Worm (Caenorhabditis elegans) whole organism, L2 larva: ENCODE data around the gene taf-10.

Experiments used
- aly-2 ChIP-seq: fragments of 150-350 bp; optimal IDR thresholded peaks from 2 replicates; lab custom pipeline; 2014; ENCODE audit warnings: missing biosample characterization, missing genetic modification characterization
- lin-13 ChIP-seq: fragments of 150-350 bp; optimal IDR thresholded peaks from 2 replicates; lab custom pipeline; 2014; ENCODE audit warnings: missing biosample characterization, missing genetic modification reagents, missing genetic modification characterization
- lsy-2 ChIP-seq, 2 experiments: fragments of 150-350 bp in 1 of 2; sonication (generic microtip) in 1 of 2; optimal IDR thresholded peaks; 2 replicates each; lab custom pipeline; 2014 to 2017; ENCODE audit warnings: missing biosample characterization in 2 of 2, missing genetic modification characterization in 2 of 2
- mbf-1 ChIP-seq: sonication (generic microtip); optimal IDR thresholded peaks from 2 replicates; lab custom pipeline; 2017; ENCODE audit warnings: missing biosample characterization, missing genetic modification characterization
- snpc-4 ChIP-seq: fragments of 150-350 bp; optimal IDR thresholded peaks from 2 replicates; lab custom pipeline; 2014; ENCODE audit warnings: missing biosample characterization, missing genetic modification characterization
- unc-39 ChIP-seq: fragments of 150-350 bp; optimal IDR thresholded peaks from 2 replicates; lab custom pipeline; 2014; ENCODE audit warnings: missing biosample characterization, missing genetic modification characterization
- ztf-11 ChIP-seq: sonication (generic microtip); optimal IDR thresholded peaks from 2 replicates; lab custom pipeline; 2017; ENCODE audit warnings: missing biosample characterization, missing genetic modification characterization

DNA sequence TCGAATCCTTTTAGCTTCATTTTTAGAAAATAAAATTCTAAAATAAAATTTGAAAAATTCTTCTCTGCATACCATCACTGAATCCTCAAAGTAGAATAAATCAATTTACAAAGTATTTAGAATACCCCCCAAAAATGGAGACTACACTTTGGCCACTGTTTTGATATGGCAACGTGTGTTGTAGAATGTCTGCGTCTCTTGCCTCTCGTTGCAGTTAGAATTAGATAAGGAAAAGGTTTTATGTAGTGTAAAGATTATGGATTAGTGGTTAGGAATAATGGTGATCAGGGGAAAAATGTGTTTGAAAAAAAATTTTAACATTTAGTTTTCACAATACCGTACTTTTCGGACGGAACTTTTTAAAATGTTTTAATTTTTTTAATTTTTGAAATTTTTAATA is 33.1 kb downstream of the taf-10 start, which contains the start of gene prx-6:
- TF ChIP-seq snpc-4: no peak
- no peak for TF ChIP-seq aly-2 (tag; lab: Kevin White, UChicago)
- no peak for TF ChIP-seq ztf-11 (tag; lab: Kevin White, UChicago)
- TF ChIP-seq lin-13 (GFP tag; lab: Kevin White, UChicago): no peak
- no peak for TF ChIP-seq lsy-2 (tag; optimal IDR thresholded peaks at IDR 0.05; lab: Kevin White, UChicago)
- no peak for TF ChIP-seq mbf-1 (tag; lab: Kevin White, UChicago)
- no peak for TF ChIP-seq unc-39 (tag; lab: Kevin White, UChicago)
